Worm (Caenorhabditis elegans) whole organism, L4 larva: ENCODE results near the gene jip-1.

Experiments
- D1046.2 ChIP-seq: fragments of 200-800 bp; sonication (Bioruptor generic); IDR thresholded peaks from 2 replicates; pipeline ENCODE4 v1.3.6; 2022; ENCODE audit warnings: missing genetic modification characterization, missing compliant biosample characterization
- F37D6.2 ChIP-seq: sonication (generic microtip); optimal IDR thresholded peaks from 2 replicates; lab custom pipeline; 2016; ENCODE audit warnings: mild to moderate bottlenecking, missing genetic modification characterization, missing compliant biosample characterization
- F49E8.2 ChIP-seq: sonication (generic microtip); optimal IDR thresholded peaks from 2 replicates; lab custom pipeline; 2016; ENCODE audit warnings: missing compliant biosample characterization, mild to moderate bottlenecking, missing genetic modification characterization, borderline replicate concordance
- Y75B8A.6 ChIP-seq: fragments of 200-800 bp; sonication (Bioruptor generic); IDR thresholded peaks from 2 replicates; pipeline ENCODE4 v1.3.6; 2022; ENCODE audit warnings: missing genetic modification reagents, missing genetic modification characterization, missing compliant biosample characterization
- aha-1 ChIP-seq: fragments of 150-350 bp; peaks from one replicate; lab custom pipeline; 2014; ENCODE audit warnings: missing biosample characterization, missing genetic modification characterization
- ama-1 ChIP-seq: fragments of 150-350 bp; optimal IDR thresholded peaks from 2 replicates; lab custom pipeline; 2014; ENCODE audit warnings: inconsistent platforms, mixed read lengths
- ceh-20 ChIP-seq: fragments of 200-800 bp; sonication (Bioruptor generic); IDR thresholded peaks from 2 replicates; pipeline ENCODE4 v1.3.6; 2022; ENCODE audit warnings: missing genetic modification reagents, missing genetic modification characterization, missing compliant biosample characterization
- ceh-28 ChIP-seq: fragments of 150-350 bp; optimal IDR thresholded peaks from 2 replicates; lab custom pipeline; 2014; ENCODE audit warnings: missing biosample characterization, missing genetic modification reagents, missing genetic modification characterization
- ctbp-1 ChIP-seq: fragments of 200-800 bp; sonication (Bioruptor generic); IDR thresholded peaks from 2 replicates; pipeline ENCODE4 v1.3.6; 2022; ENCODE audit warnings: missing genetic modification reagents, missing genetic modification characterization, missing compliant biosample characterization
- daf-16 ChIP-seq, 3 experiments: sonication (generic microtip); optimal IDR thresholded peaks; 2 replicates each; lab custom pipeline; 2016 to 2017; ENCODE audit warnings: missing genetic modification characterization in 3 of 3, missing genetic modification reagents in 3 of 3, mild to moderate bottlenecking in 2 of 3, missing compliant biosample characterization in 2 of 3, missing biosample characterization in 1 of 3, moderate library complexity in 1 of 3
- daf-19 ChIP-seq: fragments of 200-800 bp; sonication (Bioruptor generic); conservative IDR thresholded peaks from 2 replicates; pipeline ENCODE4 v1.3.6; 2022; ENCODE audit warnings: missing genetic modification characterization, missing compliant biosample characterization
- hlh-11 ChIP-seq: fragments of 200-800 bp; sonication (Bioruptor generic); optimal IDR thresholded peaks from 2 replicates; lab custom pipeline; 2018; ENCODE audit warnings: mild to moderate bottlenecking, missing genetic modification characterization, missing compliant biosample characterization
- jun-1 ChIP-seq: fragments of 150-350 bp; optimal IDR thresholded peaks from 2 replicates; lab custom pipeline; 2014; ENCODE audit warnings: missing biosample characterization, missing genetic modification reagents, missing genetic modification characterization
- lin-39 ChIP-seq: fragments of 150-350 bp; optimal IDR thresholded peaks from 2 replicates; lab custom pipeline; 2014; ENCODE audit warnings: missing biosample characterization, missing genetic modification reagents, missing genetic modification characterization
- lsy-2 ChIP-seq, 2 experiments: fragments of 150-350 bp in 1 of 2; sonication (generic microtip) in 1 of 2; optimal IDR thresholded peaks; 2 replicates each; lab custom pipeline; 2014 to 2017; ENCODE audit warnings: missing biosample characterization in 2 of 2, missing genetic modification characterization in 2 of 2
- mes-2 ChIP-seq: sonication (generic microtip); optimal IDR thresholded peaks from 2 replicates; lab custom pipeline; 2016; ENCODE audit warnings: missing genotype, mild to moderate bottlenecking, missing genetic modification characterization, missing compliant biosample characterization; ENCODE audit not compliant: poor library complexity, severe bottlenecking
- mxl-3 ChIP-seq: fragments of 200-800 bp; sonication (Bioruptor generic); optimal IDR thresholded peaks from 2 replicates; lab custom pipeline; 2018; ENCODE audit warnings: mild to moderate bottlenecking, missing genetic modification characterization, missing compliant biosample characterization
- nhr-111 ChIP-seq: fragments of 200-800 bp; sonication (Bioruptor generic); optimal IDR thresholded peaks from 2 replicates; lab custom pipeline; 2018; ENCODE audit warnings: mild to moderate bottlenecking, missing genetic modification characterization, missing compliant biosample characterization
- nhr-237 ChIP-seq: sonication (generic microtip); optimal IDR thresholded peaks from 2 replicates; lab custom pipeline; 2017; ENCODE audit warnings: missing biosample characterization, missing genetic modification characterization
- nhr-28 ChIP-seq: fragments of 150-350 bp; optimal IDR thresholded peaks from 2 replicates; lab custom pipeline; 2014; ENCODE audit warnings: missing biosample characterization, missing genetic modification characterization
- nhr-76 ChIP-seq: fragments of 150-350 bp; optimal IDR thresholded peaks from 2 replicates; lab custom pipeline; 2014; ENCODE audit warnings: missing biosample characterization, missing genetic modification characterization
- saeg-2 ChIP-seq: fragments of 200-800 bp; sonication (Bioruptor generic); IDR thresholded peaks from 2 replicates; pipeline ENCODE4 v1.3.6; 2022; ENCODE audit warnings: missing genetic modification reagents, missing genetic modification characterization, missing compliant biosample characterization
- sdz-12 ChIP-seq: fragments of 200-800 bp; sonication (Bioruptor generic); optimal IDR thresholded peaks from 2 replicates; lab custom pipeline; 2018; ENCODE audit warnings: mild to moderate bottlenecking, missing genetic modification characterization, missing compliant biosample characterization
- set-16 ChIP-seq: fragments of 200-800 bp; sonication (Bioruptor generic); IDR thresholded peaks from 2 replicates; pipeline ENCODE4 v1.3.6; 2022; ENCODE audit warnings: missing genetic modification reagents, missing genetic modification characterization, missing compliant biosample characterization
- skn-1 ChIP-seq: fragments of 150-350 bp; optimal IDR thresholded peaks from 2 replicates; lab custom pipeline; 2014; ENCODE audit warnings: missing biosample characterization, missing genetic modification characterization
- unc-130 ChIP-seq: sonication (generic microtip); optimal IDR thresholded peaks from 2 replicates; lab custom pipeline; 2016; ENCODE audit warnings: missing genetic modification reagents, missing genetic modification characterization, missing compliant biosample characterization
- unc-62 ChIP-seq, 3 experiments: fragments of 150-350 bp in 1 of 3; sonication (generic microtip); optimal IDR thresholded peaks in 2 of 3; peaks in 1 of 3; 1 replicate in 1 of 3; 2 replicates in 2 of 3; lab custom pipeline; 2014 to 2017; ENCODE audit warnings: missing biosample characterization in 3 of 3, missing genetic modification characterization in 3 of 3, missing genetic modification reagents in 3 of 3, missing genotype in 1 of 3
- vab-7 ChIP-seq: fragments of 200-800 bp; sonication (Bioruptor generic); IDR thresholded peaks from 2 replicates; pipeline ENCODE4 v1.3.6; 2022; ENCODE audit warnings: missing genetic modification reagents, missing genetic modification characterization, missing compliant biosample characterization
- zag-1 ChIP-seq: fragments of 150-350 bp; optimal IDR thresholded peaks from 2 replicates; lab custom pipeline; 2014; ENCODE audit warnings: missing biosample characterization, missing genetic modification characterization
- zfp-3 ChIP-seq: fragments of 200-800 bp; sonication (Bioruptor generic); conservative IDR thresholded peaks from 2 replicates; pipeline ENCODE4 v1.3.6; 2022; ENCODE audit warnings: missing genetic modification reagents, missing genetic modification characterization, missing compliant biosample characterization
- ztf-7 ChIP-seq: fragments of 150-350 bp; optimal IDR thresholded peaks from 2 replicates; lab custom pipeline; 2014; ENCODE audit warnings: missing biosample characterization, missing genetic modification characterization

jip-1 gene

ce11 chrII:1326689-1327088, at the start of gene jip-1:
Gene jip-1 (plus strand): TSS chrII:1326989.
- TF ChIP-seq D1046.2 (no peak), hlh-11 (tag; lab: Kevin White, UChicago) (no peak), zag-1 (no peak), ctbp-1 (GFP tag; lab: Robert Waterston, UW) (no peak), set-16 (GFP tag; lab: Robert Waterston, UW) (no peak), ztf-7 (tag; lab: Kevin White, UChicago) (no peak)

- peak; percentile 18 for TF ChIP-seq aha-1 (tag; lab: Kevin White, UChicago)
Observed at ce11 chrII:1278350-1278749, 48.4 kb upstream of the jip-1 start, which contains the start of gene srz-63. Gene srz-63 (plus strand): TSS chrII:1278650.

- TF ChIP-seq set-16 (GFP tag; lab: Robert Waterston, UW): peak; percentile 18; the same call in 1 of the 2 replicates
- TF ChIP-seq F37D6.2: no peak
- TF ChIP-seq nhr-111 (GFP tag; lab: Kevin White, UChicago): no peak
- TF ChIP-seq mes-2 (tag; lab: Kevin White, UChicago): no peak
- TF ChIP-seq nhr-28 (tag; lab: Kevin White, UChicago): no peak
- TF ChIP-seq ceh-28: no peak
- no peak for TF ChIP-seq ama-1 (lab: Kevin White, UChicago)
Observed at ce11 chrII:1284985-1285384, 41.8 kb upstream of the jip-1 start.

DNA sequence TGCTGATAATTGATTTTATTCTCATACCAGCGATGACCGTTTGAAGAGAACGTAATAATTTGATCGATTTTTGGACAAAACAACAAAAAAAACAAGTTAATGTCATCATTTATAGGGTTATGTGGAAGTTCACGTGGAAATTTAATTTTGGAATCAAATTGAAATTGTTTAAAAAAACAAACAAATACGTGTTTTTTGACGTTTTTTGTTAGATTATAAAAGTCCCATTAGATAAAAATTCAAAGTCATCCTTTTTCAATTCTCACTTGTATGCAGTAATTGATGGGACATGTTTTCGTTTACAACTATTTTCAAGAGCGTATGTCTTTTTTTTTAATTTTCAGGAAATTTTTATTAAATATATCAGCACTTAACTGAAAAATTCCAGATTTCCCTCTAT, 41.3 kb upstream of the jip-1 start, which contains the start of the genes Y57G7A.6 and Y57G7A.3:
Y57G7A.6 (minus strand) TSS at position 101 of the 400 bp plus-strand sequence.
Y57G7A.3 (plus strand) TSS at position 269 of the 400 bp plus-strand sequence.
- TF ChIP-seq lsy-2 (tag; optimal IDR thresholded peaks at IDR 0.05; lab: Kevin White, UChicago) (no peak), ceh-20 (GFP tag; lab: Robert Waterston, UW) (no peak)
- TF ChIP-seq, all 104 proteins: peak for 0

ce11 chrII:1293157-1293556, 33.6 kb upstream of the jip-1 start, which contains the start of gene srz-64:
Gene srz-64 (minus strand): TSS chrII:1293257.
- TF ChIP-seq daf-16 (GFP tag; optimal IDR thresholded peaks at IDR 0.05; lab: Kevin White, UChicago) (no peak), daf-16 (tag; optimal IDR thresholded peaks at IDR 0.05; lab: Kevin White, UChicago) (no peak), Y75B8A.6 (GFP tag; lab: Robert Waterston, UW) (no peak), D1046.2 (no peak), jun-1 (no peak), sdz-12 (GFP tag; lab: Kevin White, UChicago) (no peak), F49E8.2 (no peak), zfp-3 (GFP tag; lab: Robert Waterston, UW) (no peak), mxl-3 (GFP tag; lab: Kevin White, UChicago) (no peak), ceh-20 (GFP tag; lab: Robert Waterston, UW) (no peak), lin-39 (tag; lab: Kevin White, UChicago) (no peak), vab-7 (GFP tag; lab: Robert Waterston, UW) (no peak), unc-130 (GFP tag; lab: Kevin White, UChicago) (no peak)

DNA sequence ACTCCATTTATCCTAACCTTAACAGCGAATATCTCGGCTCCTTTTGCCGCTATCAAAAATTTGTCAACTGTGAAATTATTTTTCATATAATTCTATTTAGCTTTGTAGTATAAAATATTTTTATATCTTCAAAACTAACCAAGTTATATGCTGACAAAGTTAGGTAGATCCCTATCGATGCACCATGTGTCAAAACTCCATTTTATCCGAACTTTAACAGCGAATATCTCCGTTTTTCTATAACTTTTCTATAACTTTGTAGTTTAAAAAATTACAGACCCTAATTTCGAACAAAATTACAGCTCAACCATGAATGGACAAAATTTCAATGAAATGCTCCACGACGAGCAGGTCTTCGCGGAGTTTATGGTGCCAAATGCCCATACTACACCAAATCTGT, 31.0 kb upstream of the jip-1 start, which contains the start of gene Y57G7A.2:
Y57G7A.2 (plus strand) TSS at position 301 of the 400 bp plus-strand sequence.
- TF ChIP-seq aha-1 (tag; lab: Kevin White, UChicago) (peak; percentile 41), nhr-237 (tag; lab: Kevin White, UChicago) (no peak)

ce11 chrII:1297044-1297696, 29.6 kb upstream of the jip-1 start:
- no peak for TF ChIP-seq nhr-76 (tag; lab: Kevin White, UChicago)
- TF ChIP-seq mxl-3 (GFP tag; lab: Kevin White, UChicago): no peak
- no peak for TF ChIP-seq skn-1 (tag; lab: Kevin White, UChicago)
- TF ChIP-seq jun-1: no peak
- TF ChIP-seq saeg-2 (GFP tag; lab: Robert Waterston, UW): no peak
- peak in 1 of 2 experiments; percentile 91 for TF ChIP-seq unc-62 (GFP tag; optimal IDR thresholded peaks at IDR 0.05 in 1 of 2; lab: Kevin White, UChicago)
- no peak for TF ChIP-seq unc-62 (tag; optimal IDR thresholded peaks at IDR 0.05; lab: Kevin White, UChicago)
- TF ChIP-seq daf-19 (GFP tag; lab: Robert Waterston, UW): no peak
